Fruit fly (Drosophila melanogaster) whole organism, embryonic: Measurements from ENCODE around the gene CG5731.

Experiments
- ATbp ChIP-seq: fragments of 200-800 bp; sonication (Bioruptor generic); optimal IDR thresholded peaks from 2 replicates; lab custom pipeline; 2017; ENCODE audit warnings: missing biosample characterization, mild to moderate bottlenecking, missing genetic modification characterization, missing genetic modification reagents
- Aef1 ChIP-seq: fragments of 200-800 bp; sonication (Bioruptor generic); IDR thresholded peaks from 3 replicates; pipeline ENCODE4 v1.3.6; 2022; ENCODE audit warnings: missing biosample characterization, missing genetic modification characterization
- Awh ChIP-seq: fragments of 200-800 bp; sonication (Bioruptor generic); IDR thresholded peaks from 2 replicates; pipeline ENCODE4, ENCODE4 v1.3.6; 2022; ENCODE audit warnings: missing biosample characterization, missing genetic modification characterization
- CG10979 ChIP-seq: fragments of 200-800 bp; sonication (Bioruptor generic); optimal IDR thresholded peaks from 2 replicates; lab custom pipeline; 2018; ENCODE audit warnings: missing biosample characterization, mild to moderate bottlenecking, missing genetic modification characterization, moderate library complexity
- CG1233 ChIP-seq: fragments of 200-800 bp; sonication (Bioruptor generic); optimal IDR thresholded peaks from 4 replicates; lab custom pipeline; 2018; ENCODE audit warnings: missing biosample characterization, mild to moderate bottlenecking, missing genetic modification characterization
- CG15696 ChIP-seq: fragments of 200-800 bp; sonication (Bioruptor generic); optimal IDR thresholded peaks from 2 replicates; lab custom pipeline; 2019; ENCODE audit warnings: missing biosample characterization, mild to moderate bottlenecking, missing genetic modification characterization, moderate library complexity
- CG17359 ChIP-seq: fragments of 200-800 bp; sonication (Bioruptor generic); optimal IDR thresholded peaks from 3 replicates; lab custom pipeline; 2018; ENCODE audit warnings: missing biosample characterization, mild to moderate bottlenecking, missing genetic modification characterization, moderate library complexity
- CG17361 ChIP-seq: fragments of 200-800 bp; sonication (Bioruptor generic); IDR thresholded peaks from 3 replicates; pipeline ENCODE4 v1.3.6; 2022; ENCODE audit warnings: missing biosample characterization, missing genetic modification characterization
- CG18262 ChIP-seq: fragments of 200-800 bp; optimal IDR thresholded peaks from 3 replicates; lab custom pipeline; 2019; ENCODE audit warnings: missing biosample characterization, mild to moderate bottlenecking, missing genetic modification characterization, moderate library complexity
- CG30403 ChIP-seq: fragments of 200-800 bp; sonication (Bioruptor generic); optimal IDR thresholded peaks from 3 replicates; lab custom pipeline; 2016; ENCODE audit warnings: missing biosample characterization, missing genetic modification characterization
- CG3163 ChIP-seq: fragments of 200-800 bp; sonication (Bioruptor generic); optimal IDR thresholded peaks from 3 replicates; lab custom pipeline; 2016; ENCODE audit warnings: missing biosample characterization, missing genetic modification characterization
- CG33557 ChIP-seq: fragments of 200-800 bp; sonication (Bioruptor generic); optimal IDR thresholded peaks from 2 replicates; lab custom pipeline; 2019; ENCODE audit warnings: missing biosample characterization, mild to moderate bottlenecking, missing genetic modification characterization, moderate library complexity
- CG34224 ChIP-seq: fragments of 200-800 bp; sonication (Bioruptor generic); IDR thresholded peaks from 3 replicates; pipeline ENCODE4 v1.3.6; 2022; ENCODE audit warnings: missing biosample characterization, missing genetic modification characterization; ENCODE audit not compliant: partially characterized antibody
- CG34376 ChIP-seq: fragments of 200-800 bp; sonication (Bioruptor generic); optimal IDR thresholded peaks from 2 replicates; lab custom pipeline; 2018; ENCODE audit warnings: missing biosample characterization, mild to moderate bottlenecking, missing genetic modification characterization
- CG3995 ChIP-seq: fragments of 200-800 bp; sonication (Bioruptor generic); optimal IDR thresholded peaks from 3 replicates; lab custom pipeline; 2016; ENCODE audit warnings: missing biosample characterization, missing genetic modification characterization
- CG4328 ChIP-seq: fragments of 200-800 bp; sonication (Bioruptor generic); optimal IDR thresholded peaks from 3 replicates; lab custom pipeline; 2017; ENCODE audit warnings: missing biosample characterization, missing genetic modification reagents, missing genetic modification characterization
- CG4424 ChIP-seq: fragments of 200-800 bp; sonication (Bioruptor generic); optimal IDR thresholded peaks from 3 replicates; lab custom pipeline; 2016; ENCODE audit warnings: missing biosample characterization, missing genetic modification characterization
- CG4854 ChIP-seq: fragments of 200-800 bp; sonication (Bioruptor generic); optimal IDR thresholded peaks from 2 replicates; lab custom pipeline; 2016; ENCODE audit warnings: missing biosample characterization, missing genetic modification characterization, inconsistent platforms
- CG6175 ChIP-seq: fragments of 200-800 bp; sonication (Bioruptor generic); IDR thresholded peaks from 3 replicates; pipeline ENCODE4 v1.3.6; 2022; ENCODE audit warnings: missing biosample characterization, missing genetic modification characterization
- CG6689 ChIP-seq: fragments of 200-800 bp; sonication (Bioruptor generic); IDR thresholded peaks from 2 replicates; pipeline ENCODE4 v1.3.6; 2022; ENCODE audit warnings: missing biosample characterization, missing genetic modification characterization
- CG8924 ChIP-seq: fragments of 200-800 bp; optimal IDR thresholded peaks from 3 replicates; lab custom pipeline; 2019; ENCODE audit warnings: missing biosample characterization, mild to moderate bottlenecking, missing genetic modification characterization, moderate library complexity
- E2f2 ChIP-seq: fragments of 200-800 bp; sonication (Bioruptor generic); IDR thresholded peaks from 2 replicates; pipeline ENCODE4 v1.3.6; 2022; ENCODE audit warnings: missing biosample characterization, missing genetic modification characterization
- Fer3 ChIP-seq: fragments of 200-800 bp; sonication (Bioruptor generic); optimal IDR thresholded peaks from 2 replicates; lab custom pipeline; 2018; ENCODE audit warnings: missing biosample characterization, mild to moderate bottlenecking, missing genetic modification characterization, moderate library complexity
- Gsc ChIP-seq: fragments of 200-800 bp; sonication (Bioruptor generic); IDR thresholded peaks from 2 replicates; pipeline ENCODE4 v1.3.6; 2022; ENCODE audit warnings: missing biosample characterization, missing genetic modification characterization
- MBD-R2 ChIP-seq: fragments of 200-800 bp; sonication (Bioruptor generic); IDR thresholded peaks from 2 replicates; pipeline ENCODE4 v1.3.6; 2022; ENCODE audit warnings: missing biosample characterization, missing genetic modification characterization
- MESR4 ChIP-seq: fragments of 200-800 bp; sonication (Bioruptor generic); optimal IDR thresholded peaks from 2 replicates; lab custom pipeline; 2018; ENCODE audit warnings: missing biosample characterization, mild to moderate bottlenecking, missing genetic modification characterization, moderate library complexity
- Max ChIP-seq: fragments of 200-800 bp; sonication (Bioruptor generic); optimal IDR thresholded peaks from 2 replicates; lab custom pipeline; 2016; ENCODE audit warnings: missing biosample characterization, mild to moderate bottlenecking, missing genetic modification characterization
- YL-1 ChIP-seq: fragments of 200-800 bp; sonication (Bioruptor generic); optimal IDR thresholded peaks from 3 replicates; lab custom pipeline; 2017; ENCODE audit warnings: missing biosample characterization, mild to moderate bottlenecking, missing genetic modification characterization
- ara ChIP-seq: fragments of 200-800 bp; sonication (Bioruptor generic); IDR thresholded peaks from 2 replicates; pipeline ENCODE4 v1.3.6; 2022; ENCODE audit warnings: missing biosample characterization, missing genetic modification characterization
- ase ChIP-seq: fragments of 200-800 bp; sonication (Bioruptor generic); IDR thresholded peaks from 3 replicates; pipeline ENCODE4 v1.3.6; 2022; ENCODE audit warnings: missing biosample characterization, missing genetic modification characterization
- bsh ChIP-seq, 2 experiments: fragments of 200-800 bp; sonication (Bioruptor generic); optimal IDR thresholded peaks; 2 replicates each; lab custom pipeline; 2017 to 2018; ENCODE audit warnings: mild to moderate bottlenecking in 2 of 2, missing biosample characterization in 2 of 2, missing genetic modification characterization in 2 of 2, moderate library complexity in 1 of 2
- gt ChIP-seq: fragments of 200-800 bp; sonication (Bioruptor generic); IDR thresholded peaks from 2 replicates; pipeline ENCODE4 v1.3.6; 2022; ENCODE audit warnings: missing biosample characterization, missing genetic modification characterization
- her ChIP-seq: fragments of 200-800 bp; sonication (Bioruptor generic); optimal IDR thresholded peaks from 2 replicates; lab custom pipeline; 2016; ENCODE audit warnings: missing biosample characterization, missing genetic modification characterization
- jumu ChIP-seq: fragments of 200-800 bp; sonication (Bioruptor generic); optimal IDR thresholded peaks from 3 replicates; lab custom pipeline; 2016; ENCODE audit warnings: missing biosample characterization, missing genetic modification characterization
- luna ChIP-seq: fragments of 200-800 bp; sonication (Bioruptor generic); optimal IDR thresholded peaks from 2 replicates; lab custom pipeline; 2016; ENCODE audit warnings: missing biosample characterization, missing genetic modification characterization
- nmo ChIP-seq: fragments of 200-800 bp; sonication (Bioruptor generic); optimal IDR thresholded peaks from 2 replicates; lab custom pipeline; 2018; ENCODE audit warnings: missing biosample characterization, mild to moderate bottlenecking, missing genetic modification characterization, moderate library complexity
- nom ChIP-seq: fragments of 200-800 bp; sonication (Bioruptor generic); optimal IDR thresholded peaks from 2 replicates; lab custom pipeline; 2017; ENCODE audit warnings: missing biosample characterization, missing genetic modification characterization, mild to moderate bottlenecking, moderate library complexity, missing genetic modification reagents
- oc ChIP-seq: fragments of 200-800 bp; sonication (Bioruptor generic); optimal IDR thresholded peaks from 2 replicates; lab custom pipeline; 2018; ENCODE audit warnings: missing biosample characterization, mild to moderate bottlenecking, missing genetic modification characterization, moderate library complexity
- phol ChIP-seq: fragments of 200-800 bp; sonication (Bioruptor generic); optimal IDR thresholded peaks from 3 replicates; lab custom pipeline; 2018; ENCODE audit warnings: missing biosample characterization, mild to moderate bottlenecking, missing genetic modification characterization, moderate library complexity
- pzg ChIP-seq: fragments of 200-800 bp; sonication (Bioruptor generic); optimal IDR thresholded peaks from 3 replicates; lab custom pipeline; 2018; ENCODE audit warnings: missing biosample characterization, mild to moderate bottlenecking, missing genetic modification characterization, moderate library complexity
- row ChIP-seq: fragments of 200-800 bp; sonication (Bioruptor generic); IDR thresholded peaks from 3 replicates; pipeline ENCODE4 v1.3.6; 2022; ENCODE audit warnings: missing biosample characterization, missing genetic modification characterization
- scrt ChIP-seq: fragments of 200-800 bp; sonication (Bioruptor generic); optimal IDR thresholded peaks from 2 replicates; lab custom pipeline; 2018; ENCODE audit warnings: missing biosample characterization, mild to moderate bottlenecking, missing genetic modification characterization, moderate library complexity
- seq ChIP-seq: fragments of 200-800 bp; sonication (Bioruptor generic); IDR thresholded peaks from 2 replicates; pipeline ENCODE4 v1.3.6; 2022; ENCODE audit warnings: missing biosample characterization, missing genetic modification characterization
- so ChIP-seq: fragments of 200-800 bp; sonication (Bioruptor generic); IDR thresholded peaks from 3 replicates; pipeline ENCODE4 v1.3.6; 2022; ENCODE audit warnings: missing biosample characterization, missing genetic modification characterization
- tap ChIP-seq: fragments of 200-800 bp; optimal IDR thresholded peaks from 3 replicates; lab custom pipeline; 2019; ENCODE audit warnings: missing biosample characterization, mild to moderate bottlenecking, missing genetic modification characterization, moderate library complexity
- tio ChIP-seq: fragments of 200-800 bp; sonication (Bioruptor generic); optimal IDR thresholded peaks from 2 replicates; lab custom pipeline; 2017; ENCODE audit warnings: missing biosample characterization, missing genetic modification characterization, inconsistent platforms
- wek ChIP-seq: fragments of 200-800 bp; sonication (Bioruptor generic); optimal IDR thresholded peaks from 3 replicates; lab custom pipeline; 2018; ENCODE audit warnings: missing biosample characterization, mild to moderate bottlenecking, missing genetic modification characterization, moderate library complexity
- yki ChIP-seq: fragments of >200 bp; optimal IDR thresholded peaks from 3 replicates; lab custom pipeline; 2018
- zfh1 ChIP-seq: fragments of 200-800 bp; sonication (Bioruptor generic); IDR thresholded peaks from 3 replicates; pipeline ENCODE4 v1.3.6; 2022; ENCODE audit warnings: missing biosample characterization, missing genetic modification characterization

The CG5731 gene

dm6 chr2L:10210631-10211557 lies 1.4 kb upstream of the CG5731 start, which contains the start of the genes CG5727 and ath (continued):
- TF ChIP-seq CG17361 (GFP tag; lab: Robert Waterston, UW) (peak; percentile 61; the same call in 2 of the 3 replicates), row (GFP tag; lab: Robert Waterston, UW) (peak; percentile 63), MESR4 (GFP tag; lab: Kevin White, UChicago) (peak; percentile 12), scrt (GFP tag; lab: Kevin White, UChicago) (peak; percentile 94), ara (GFP tag; lab: Robert Waterston, UW) (no peak), wek (GFP tag; lab: Kevin White, UChicago) (peak; percentile 38), CG34376 (GFP tag; lab: Kevin White, UChicago) (peak; percentile 7), CG1233 (GFP tag; lab: Kevin White, UChicago) (peak; percentile 35), CG4854 (GFP tag; lab: Kevin White, UChicago) (no peak), gt (GFP tag; lab: Robert Waterston, UW) (no peak), phol (peak; percentile 28), CG15696 (tag; lab: Kevin White, UChicago) (peak; percentile 5), ase (no peak), jumu (GFP tag; lab: Kevin White, UChicago) (no peak), tio (GFP tag; lab: Kevin White, UChicago) (no peak), CG6689 (GFP tag; lab: Robert Waterston, UW) (peak; percentile 38; the same call in 1 of the 2 replicates), MBD-R2 (GFP tag; lab: Robert Waterston, UW) (peak; percentile 50; the same call in 1 of the 2 replicates), nom (GFP tag; lab: Kevin White, UChicago) (no peak), CG8924 (tag; lab: Kevin White, UChicago) (no peak), so (peak; percentile 37; the same call in 1 of the 3 replicates), nmo (GFP tag; lab: Kevin White, UChicago) (peak; percentile 50), CG10979 (tag; lab: Kevin White, UChicago) (no peak), seq (GFP tag; lab: Robert Waterston, UW) (no peak; the same call in 1 of the 2 replicates), ATbp (GFP tag; lab: Kevin White, UChicago) (no peak), bsh (GFP tag; optimal IDR thresholded peaks at IDR 0.05; lab: Kevin White, UChicago) (no peak), CG34224 (GFP tag; lab: Robert Waterston, UW) (no peak), Fer3 (tag; lab: Kevin White, UChicago) (peak; percentile 25), zfh1 (GFP tag; lab: Robert Waterston, UW) (no peak), CG4424 (GFP tag; lab: Kevin White, UChicago) (peak; percentile 34), yki (lab: Kevin White, UChicago) (no peak), pzg (peak; percentile 13), CG17359 (tag; lab: Kevin White, UChicago) (peak; percentile 7), CG33557 (GFP tag; lab: Kevin White, UChicago) (peak; percentile 10), her (GFP tag; lab: Kevin White, UChicago) (no peak), YL-1 (GFP tag; lab: Kevin White, UChicago) (peak; percentile 35), CG4328 (peak; percentile 11), CG30403 (GFP tag; lab: Kevin White, UChicago) (peak; percentile 26), E2f2 (GFP tag; lab: Robert Waterston, UW) (peak; percentile 34), CG3163 (GFP tag; lab: Kevin White, UChicago) (no peak), CG18262 (peak; percentile 20), oc (tag; lab: Kevin White, UChicago) (no peak), CG3995 (GFP tag; lab: Kevin White, UChicago) (peak; percentile 15), luna (GFP tag; lab: Kevin White, UChicago) (no peak), CG6175 (GFP tag; lab: Robert Waterston, UW) (no peak), Gsc (no peak), Aef1 (GFP tag; lab: Robert Waterston, UW) (no peak), Awh (GFP tag; lab: Robert Waterston, UW) (peak; percentile 38; the same call in 1 of the 2 replicates), Max (peak; percentile 50), tap (tag; lab: Kevin White, UChicago) (no peak)
